Fruit fly (Drosophila melanogaster) whole organism, adult: ENCODE results near the gene Nemp.

ENCODE experiments used
- CG11617 ChIP-seq: fragments of 200-800 bp; sonication (Bioruptor generic); optimal IDR thresholded peaks from 2 replicates; lab custom pipeline; 2017; ENCODE audit warnings: mild to moderate bottlenecking, missing biosample characterization, missing genetic modification reagents, missing genetic modification characterization
- CG12768 ChIP-seq: fragments of 200-800 bp; sonication (Bioruptor generic); optimal IDR thresholded peaks from 2 replicates; lab custom pipeline; 2017; ENCODE audit warnings: missing biosample characterization, missing genetic modification characterization, mild to moderate bottlenecking, moderate library complexity, missing genetic modification reagents
- Clk ChIP-seq: fragments of 200-800 bp; sonication (Bioruptor generic); optimal IDR thresholded peaks from 2 replicates; lab custom pipeline; 2017; ENCODE audit warnings: missing biosample characterization, missing genetic modification characterization
- pad ChIP-seq: fragments of 200-800 bp; sonication (Bioruptor generic); optimal IDR thresholded peaks from 3 replicates; lab custom pipeline; 2017; ENCODE audit warnings: missing biosample characterization, missing genetic modification characterization, mild to moderate bottlenecking, moderate library complexity, missing genetic modification reagents
- tj ChIP-seq: fragments of 200-800 bp; sonication (Bioruptor generic); optimal IDR thresholded peaks from 3 replicates; lab custom pipeline; 2017; ENCODE audit warnings: missing biosample characterization, mild to moderate bottlenecking, missing genetic modification characterization, moderate library complexity

DNA sequence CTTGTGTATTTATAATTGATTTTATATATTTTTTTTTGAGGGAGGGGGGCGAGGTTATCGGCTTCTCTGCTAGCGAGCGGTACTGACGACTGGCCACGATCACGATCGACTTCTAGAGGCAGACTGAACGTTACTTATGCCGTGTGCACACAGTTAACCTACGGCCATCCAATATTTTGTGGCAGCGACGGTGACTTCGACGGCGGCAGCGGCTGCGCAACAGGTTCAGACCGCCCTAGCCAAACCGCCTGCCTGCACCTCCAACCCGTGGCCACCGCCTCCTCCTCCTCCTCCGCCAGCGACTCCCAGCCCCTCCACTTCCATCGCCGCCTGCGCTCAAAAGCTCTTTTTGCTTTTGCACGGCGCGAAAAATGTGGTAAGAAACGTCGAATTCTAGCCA, 33.4 kb downstream of the Nemp start, which contains the start of gene CG9782:
- TF ChIP-seq CG12768 (GFP tag; lab: Kevin White, UChicago) (no peak), CG11617 (GFP tag; lab: Kevin White, UChicago) (no peak), pad (GFP tag; lab: Kevin White, UChicago) (no peak), tj (GFP tag; lab: Kevin White, UChicago) (no peak), Clk (no peak)
